Worm (Caenorhabditis elegans): Measurements from ENCODE around the gene ttr-59.

ce11 chrX:7305520-7306186 is 24.0 kb upstream of the ttr-59 start, which contains the start of gene sur-5:
- no peak for TF ChIP-seq skn-1 (tag; optimal IDR thresholded peaks at IDR 0.05)
- TF ChIP-seq unc-62 (GFP tag; optimal IDR thresholded peaks at IDR 0.05): no peak
- TF ChIP-seq zag-1 (tag; optimal IDR thresholded peaks at IDR 0.05): no peak

Data from whole organism, L3 larva.